Worm (Caenorhabditis elegans): Measurements from ENCODE around the gene srbc-41.

- TF ChIP-seq snpc-4 (tag; optimal IDR thresholded peaks at IDR 0.05) (no peak), unc-62 (GFP tag; optimal IDR thresholded peaks at IDR 0.05) (no peak), elt-3 (tag; optimal IDR thresholded peaks at IDR 0.05) (no peak)
Measured at ce11 chrV:1627269-1627668, 12.6 kb upstream of the srbc-41 start.
